Fruit fly (Drosophila melanogaster): ENCODE data around the gene CG6195.

The CG6195 gene

DNA sequence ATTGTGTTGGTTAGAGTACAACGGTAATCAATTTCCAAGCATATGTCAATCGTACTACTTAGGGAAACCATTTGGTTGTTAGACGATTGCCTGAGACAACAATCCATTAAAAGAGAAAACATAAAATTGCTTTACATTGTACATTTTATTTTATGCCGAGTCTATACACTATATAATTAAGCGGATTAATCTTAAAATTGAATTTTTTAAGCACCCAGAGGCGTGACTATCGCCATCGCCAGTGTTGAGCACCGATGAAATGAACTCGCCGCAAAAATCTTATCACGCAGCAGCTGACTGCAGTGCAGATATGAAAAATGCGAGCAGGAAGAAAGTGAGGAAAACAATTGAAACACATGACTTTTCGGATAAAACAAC is 5.3 kb downstream of the CG6195 start:
- TF ChIP-seq Ets98B (GFP tag; IDR thresholded peaks at IDR 0.05): peak; percentile 20; the same call in 1 of the 2 replicates
- no peak for TF ChIP-seq CG13204 (GFP tag; optimal IDR thresholded peaks at IDR 0.05)
- TF ChIP-seq fd96Ca (GFP tag; IDR thresholded peaks at IDR 0.05): no peak
- TF ChIP-seq EcR (GFP tag; optimal IDR thresholded peaks at IDR 0.05): no peak
- no peak for TF ChIP-seq D1 (tag; optimal IDR thresholded peaks at IDR 0.05)
- 0 out of 3 replicates have a peak, but pooled peaks have one; percentile 23 for TF ChIP-seq CG4496 (GFP tag; IDR thresholded peaks at IDR 0.05)

DNA sequence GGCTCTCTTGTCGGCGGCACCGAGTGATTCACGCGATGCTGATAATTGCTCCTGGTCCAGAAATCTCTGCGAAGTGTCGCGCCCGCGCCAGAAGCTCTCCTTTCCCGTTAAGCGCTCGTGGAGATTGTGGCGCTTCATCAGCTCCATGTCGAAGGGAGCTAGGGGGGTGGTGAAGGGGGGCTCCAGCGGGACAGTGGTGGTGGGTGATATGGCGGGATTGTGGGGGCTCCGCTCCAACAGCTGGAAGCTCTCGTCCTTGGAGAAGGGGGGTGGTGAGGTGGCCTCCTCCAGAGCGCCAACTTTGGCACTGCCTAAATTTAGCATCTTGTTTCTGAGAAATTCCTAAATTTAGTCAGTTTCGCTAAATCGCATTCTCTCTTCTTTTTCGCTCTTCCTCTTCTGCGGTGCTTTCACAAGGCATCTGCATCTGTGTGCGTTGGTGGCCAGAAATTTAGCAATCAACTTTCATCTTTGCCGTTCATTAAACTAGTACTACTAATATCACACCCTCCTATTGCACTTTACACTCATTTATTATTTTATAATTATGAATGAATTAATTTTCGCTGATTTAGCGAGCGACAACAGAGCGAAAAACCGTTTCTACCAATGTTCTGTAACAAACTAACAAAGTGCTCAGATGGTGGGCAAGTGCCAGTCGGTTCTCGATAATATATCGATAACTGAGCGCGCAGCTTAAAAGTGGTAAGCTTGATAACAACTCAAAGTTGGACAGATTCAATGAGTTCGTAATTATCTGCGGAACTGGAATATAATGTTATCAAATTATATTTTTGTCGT is 5.9 kb downstream of the CG6195 start, which contains the start of gene subdued:
Gene subdued, minus strand, starts transcription at position 631 of the 801 bp plus-strand sequence.
- TF ChIP-seq CG14655 (GFP tag; optimal IDR thresholded peaks at IDR 0.05) (no peak), CG4496 (GFP tag; IDR thresholded peaks at IDR 0.05) (0 out of 3 replicates have a peak, but pooled peaks have one; percentile 23), CG13204 (GFP tag; optimal IDR thresholded peaks at IDR 0.05) (peak; percentile 7), CG12605 (GFP tag; IDR thresholded peaks at IDR 0.05) (0 out of 2 replicates have a peak, but pooled peaks have one; percentile 29), CG10348 (GFP tag; IDR thresholded peaks at IDR 0.05) (no peak), CG34367 (tag; optimal IDR thresholded peaks at IDR 0.05) (no peak), CG32121 (GFP tag; IDR thresholded peaks at IDR 0.05) (0 out of 2 replicates have a peak, but pooled peaks have one; percentile 11)

- peak; percentile 83 for TF ChIP-seq CG14655 (GFP tag; optimal IDR thresholded peaks at IDR 0.05)
- peak; percentile 57 for TF ChIP-seq gl (tag; optimal IDR thresholded peaks at IDR 0.05)
- no peak for TF ChIP-seq D1 (tag; optimal IDR thresholded peaks at IDR 0.05)
- peak; percentile 78 for TF ChIP-seq CG8301 (tag; optimal IDR thresholded peaks at IDR 0.05)
- TF ChIP-seq fd96Ca (GFP tag; IDR thresholded peaks at IDR 0.05): no peak
- TF ChIP-seq rn (GFP tag; IDR thresholded peaks at IDR 0.05): peak; percentile 69; the same call in 1 of the 2 replicates
- TF ChIP-seq CG13204 (GFP tag; optimal IDR thresholded peaks at IDR 0.05): peak; percentile 3
- peak; percentile 68 for TF ChIP-seq CG34367 (tag; optimal IDR thresholded peaks at IDR 0.05)
- TF ChIP-seq CG9948 (tag; optimal IDR thresholded peaks at IDR 0.05): peak; percentile 75
- no peak for TF ChIP-seq EcR (GFP tag; optimal IDR thresholded peaks at IDR 0.05)
- peak; percentile 57 for TF ChIP-seq Snoo (tag; optimal IDR thresholded peaks at IDR 0.05)
- TF ChIP-seq CG12605 (GFP tag; IDR thresholded peaks at IDR 0.05): peak; percentile 92
- TF ChIP-seq CG17806 (tag; optimal IDR thresholded peaks at IDR 0.05): peak; percentile 80
- TF ChIP-seq CG8159 (tag; optimal IDR thresholded peaks at IDR 0.05): peak; percentile 79
- peak; percentile 88 for TF ChIP-seq CG32121 (GFP tag; IDR thresholded peaks at IDR 0.05)
- peak; percentile 75 for TF ChIP-seq CG15710 (tag; optimal IDR thresholded peaks at IDR 0.05)
- peak; percentile 96 for TF ChIP-seq CG4496 (GFP tag; IDR thresholded peaks at IDR 0.05)
- peak; percentile 57 for TF ChIP-seq Pif1A (GFP tag; optimal IDR thresholded peaks at IDR 0.05)
- peak; percentile 94 for TF ChIP-seq Ets98B (GFP tag; IDR thresholded peaks at IDR 0.05)
- TF ChIP-seq CG10348 (GFP tag; IDR thresholded peaks at IDR 0.05): no peak
- peak; percentile 69 for TF ChIP-seq Pif1B (GFP tag; optimal IDR thresholded peaks at IDR 0.05)
These were observed 6.6 kb downstream of the CG6195 start for dm6 chr3R:19641498-19642065.

DNA sequence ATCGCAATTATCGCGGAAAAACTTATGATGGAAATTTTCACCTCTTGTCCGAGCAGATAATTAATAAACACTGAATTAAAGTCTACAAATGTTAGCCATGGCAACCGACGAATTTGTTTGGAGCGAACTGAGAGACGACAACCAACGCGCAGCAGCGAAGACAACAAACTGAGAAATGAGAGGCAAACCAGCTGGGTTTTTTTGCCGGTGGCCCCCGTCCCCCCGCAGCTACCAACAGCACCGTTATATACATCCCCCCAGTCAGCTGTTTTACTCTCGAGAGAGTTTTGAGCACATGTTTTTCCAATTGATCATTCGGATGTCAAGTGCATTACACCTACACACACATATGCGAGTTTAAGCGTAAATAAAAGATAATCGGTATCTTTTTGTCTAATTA is 7.2 kb downstream of the CG6195 start:
- peak; percentile 17 for TF ChIP-seq CG13204 (GFP tag; optimal IDR thresholded peaks at IDR 0.05)
- no peak; the same call in 1 of the 2 replicates for TF ChIP-seq Ets98B (GFP tag; IDR thresholded peaks at IDR 0.05)
- peak; percentile 40; the same call in 1 of the 2 replicates for TF ChIP-seq CG32121 (GFP tag; IDR thresholded peaks at IDR 0.05)
- no peak for TF ChIP-seq Snoo (tag; optimal IDR thresholded peaks at IDR 0.05)
- peak; percentile 77 for TF ChIP-seq EcR (GFP tag; optimal IDR thresholded peaks at IDR 0.05)
- no peak for TF ChIP-seq CG17806 (tag; optimal IDR thresholded peaks at IDR 0.05)
- peak; percentile 30; the same call in 1 of the 2 replicates for TF ChIP-seq CG12605 (GFP tag; IDR thresholded peaks at IDR 0.05)
- TF ChIP-seq CG4496 (GFP tag; IDR thresholded peaks at IDR 0.05): peak; percentile 75

DNA sequence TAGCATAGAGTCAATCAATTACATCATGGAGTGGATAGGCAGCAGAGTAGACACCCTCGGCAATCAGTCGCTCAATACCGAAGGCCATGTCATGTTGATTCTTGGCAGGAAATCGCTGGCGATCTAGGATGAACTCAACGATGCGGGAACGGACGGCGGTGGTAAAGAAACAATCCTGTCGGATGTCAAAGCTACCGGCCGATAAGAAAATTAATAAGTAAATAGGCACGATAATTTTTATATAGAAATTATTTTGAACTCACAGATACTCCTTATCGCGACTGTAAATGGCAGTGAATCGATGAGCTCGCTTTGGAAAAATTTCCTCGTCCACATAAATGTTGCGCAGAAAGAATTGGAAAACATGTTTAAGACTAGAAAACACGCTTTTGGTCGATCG is 10.2 kb downstream of the CG6195 start:
- no peak for TF ChIP-seq CG12605 (GFP tag; IDR thresholded peaks at IDR 0.05)
- no peak for TF ChIP-seq CG15710 (tag; optimal IDR thresholded peaks at IDR 0.05)
- TF ChIP-seq fd96Ca (GFP tag; IDR thresholded peaks at IDR 0.05): no peak
- TF ChIP-seq CG14655 (GFP tag; optimal IDR thresholded peaks at IDR 0.05): no peak
- TF ChIP-seq CG8159 (tag; optimal IDR thresholded peaks at IDR 0.05): no peak
- TF ChIP-seq Ets98B (GFP tag; IDR thresholded peaks at IDR 0.05): no peak
- TF ChIP-seq CG34367 (tag; optimal IDR thresholded peaks at IDR 0.05): no peak
- TF ChIP-seq CG32121 (GFP tag; IDR thresholded peaks at IDR 0.05): no peak
- TF ChIP-seq CG9948 (tag; optimal IDR thresholded peaks at IDR 0.05): no peak
- no peak for TF ChIP-seq CG10348 (GFP tag; IDR thresholded peaks at IDR 0.05)

DNA sequence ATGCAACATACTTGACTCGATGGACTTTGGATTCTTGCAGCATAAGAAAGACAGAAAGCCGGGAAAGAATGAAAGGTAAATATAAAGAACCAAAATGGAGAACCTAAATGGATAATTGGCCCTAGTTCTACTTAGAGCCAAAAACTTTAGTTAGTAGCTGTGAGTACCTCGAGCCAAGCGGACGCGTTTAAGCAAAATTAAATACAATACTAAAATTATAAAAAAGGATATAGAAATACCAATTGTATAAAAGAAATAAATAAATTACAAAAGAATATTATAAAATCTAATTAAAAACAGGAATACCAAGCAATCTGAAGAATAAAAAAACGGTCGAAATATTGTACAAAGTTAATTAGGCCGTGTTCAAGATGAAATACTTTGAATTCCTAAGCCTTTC is 13.6 kb downstream of the CG6195 start, which contains the start of gene CG34138:
Gene CG34138, plus strand, starts transcription at position 301 of the 400 bp plus-strand sequence.
- TF ChIP-seq fd96Ca (GFP tag; IDR thresholded peaks at IDR 0.05) (no peak), Pif1A (GFP tag; optimal IDR thresholded peaks at IDR 0.05) (no peak), CG10348 (GFP tag; IDR thresholded peaks at IDR 0.05) (no peak), CG8301 (tag; optimal IDR thresholded peaks at IDR 0.05) (no peak), CG9948 (tag; optimal IDR thresholded peaks at IDR 0.05) (no peak), CG32121 (GFP tag; IDR thresholded peaks at IDR 0.05) (no peak), Ets98B (GFP tag; IDR thresholded peaks at IDR 0.05) (no peak), CG4496 (GFP tag; IDR thresholded peaks at IDR 0.05) (no peak), rn (GFP tag; IDR thresholded peaks at IDR 0.05) (no peak), gl (tag; optimal IDR thresholded peaks at IDR 0.05) (no peak), CG13204 (GFP tag; optimal IDR thresholded peaks at IDR 0.05) (no peak), Pif1B (GFP tag; optimal IDR thresholded peaks at IDR 0.05) (no peak), CG34367 (tag; optimal IDR thresholded peaks at IDR 0.05) (no peak), CG8159 (tag; optimal IDR thresholded peaks at IDR 0.05) (no peak), D1 (tag; optimal IDR thresholded peaks at IDR 0.05) (no peak)

All from whole organism, pupa.